Fruit fly (Drosophila melanogaster): ENCODE measurements around the gene HP6.

Gene HP6

DNA sequence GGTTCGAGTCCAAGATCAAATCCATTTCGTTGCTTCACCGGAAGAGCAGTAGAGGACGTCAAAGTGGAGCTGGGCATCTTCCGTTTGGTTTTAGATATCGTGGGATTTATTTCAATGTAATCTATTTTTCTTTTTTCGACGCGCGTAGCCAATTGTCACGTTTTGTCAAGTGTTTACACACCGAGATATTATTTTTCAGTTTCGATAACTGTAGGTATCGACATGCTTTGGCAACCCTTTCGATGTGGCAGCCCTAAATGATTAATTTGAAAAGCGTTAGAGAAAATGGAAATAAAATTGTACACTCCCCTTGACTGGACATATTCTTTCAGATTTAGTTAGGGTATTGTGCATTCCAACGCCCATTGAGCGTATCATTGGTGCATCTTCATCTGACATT lies at the start of gene HP6:
HP6 (minus strand) TSS at position 192 of the 400 bp plus-strand sequence.
- TF ChIP-seq h (optimal IDR thresholded peaks at IDR 0.05) (no peak), Sin3A (optimal IDR thresholded peaks at IDR 0.05) (no peak), psq (optimal IDR thresholded peaks at IDR 0.05) (no peak), insv (optimal IDR thresholded peaks at IDR 0.05) (no peak), Myc (optimal IDR thresholded peaks at IDR 0.05) (no peak), ttk (optimal IDR thresholded peaks at IDR 0.05) (no peak)

DNA sequence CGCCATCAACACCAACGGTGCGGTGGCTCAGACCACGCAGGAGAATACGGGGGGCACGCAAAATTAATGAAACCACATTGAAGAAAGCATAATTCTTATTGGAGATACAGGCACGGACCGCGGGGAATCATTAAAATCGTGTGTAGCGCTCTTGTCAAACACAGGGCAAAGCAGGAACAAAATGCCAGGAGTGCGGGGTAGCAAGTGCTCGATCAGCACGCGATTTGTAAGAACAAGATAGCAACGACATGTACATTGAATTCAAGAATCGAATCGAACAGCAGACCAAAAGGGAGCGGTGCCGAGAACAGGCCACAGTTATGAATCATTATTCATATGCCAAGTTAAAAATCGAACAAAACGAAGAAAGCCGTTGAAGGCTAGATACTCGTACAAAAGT lies 49.0 kb upstream of the HP6 start:
- TF ChIP-seq Myc (optimal IDR thresholded peaks at IDR 0.05) (no peak), h (optimal IDR thresholded peaks at IDR 0.05) (no peak), insv (optimal IDR thresholded peaks at IDR 0.05) (no peak), psq (optimal IDR thresholded peaks at IDR 0.05) (no peak), Sin3A (optimal IDR thresholded peaks at IDR 0.05) (no peak), ttk (optimal IDR thresholded peaks at IDR 0.05) (no peak)

DNA sequence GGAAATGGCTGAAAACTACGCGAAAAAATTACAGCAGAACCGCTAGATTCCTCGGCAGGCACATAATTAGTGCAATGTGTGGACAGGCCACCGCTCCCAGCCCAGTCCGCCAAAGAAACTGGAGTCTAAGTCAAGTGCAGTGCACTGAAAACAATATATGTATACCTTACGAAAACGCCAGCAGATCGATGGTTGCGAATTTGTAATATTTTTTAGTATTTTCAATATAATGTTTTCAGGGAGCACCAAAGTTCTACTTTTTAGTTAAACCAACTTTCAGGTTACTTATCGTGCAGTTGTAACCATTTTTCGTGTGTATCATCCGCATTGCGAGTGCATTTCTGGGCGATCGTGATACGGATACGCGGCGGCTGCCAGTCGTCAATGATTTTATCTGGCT lies 43.9 kb upstream of the HP6 start:
- TF ChIP-seq psq (optimal IDR thresholded peaks at IDR 0.05) (no peak), ttk (optimal IDR thresholded peaks at IDR 0.05) (no peak), Sin3A (optimal IDR thresholded peaks at IDR 0.05) (no peak), h (optimal IDR thresholded peaks at IDR 0.05) (no peak), Myc (optimal IDR thresholded peaks at IDR 0.05) (no peak), insv (optimal IDR thresholded peaks at IDR 0.05) (no peak)

DNA sequence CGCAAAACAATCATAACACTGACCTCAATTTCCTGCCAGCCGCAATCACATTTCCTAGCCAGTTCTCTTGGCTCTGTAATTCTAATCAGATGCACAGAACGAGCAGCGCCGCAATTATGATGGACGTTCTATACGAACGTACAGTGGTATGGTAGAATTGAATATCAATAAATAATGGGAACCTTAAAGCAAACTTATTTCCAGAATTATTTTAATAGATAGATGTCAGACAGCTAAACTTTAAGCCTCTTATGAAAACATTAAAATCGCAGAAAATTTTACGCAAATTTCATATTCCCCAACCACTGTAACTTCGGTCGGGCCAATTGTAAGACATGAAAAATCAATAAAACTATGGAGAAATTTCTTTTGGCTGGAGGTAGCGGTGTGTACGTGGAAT lies 41.2 kb upstream of the HP6 start:
- TF ChIP-seq h (optimal IDR thresholded peaks at IDR 0.05) (no peak), ttk (optimal IDR thresholded peaks at IDR 0.05) (no peak), Sin3A (optimal IDR thresholded peaks at IDR 0.05) (no peak), insv (optimal IDR thresholded peaks at IDR 0.05) (no peak), psq (optimal IDR thresholded peaks at IDR 0.05) (no peak), Myc (optimal IDR thresholded peaks at IDR 0.05) (no peak)

DNA sequence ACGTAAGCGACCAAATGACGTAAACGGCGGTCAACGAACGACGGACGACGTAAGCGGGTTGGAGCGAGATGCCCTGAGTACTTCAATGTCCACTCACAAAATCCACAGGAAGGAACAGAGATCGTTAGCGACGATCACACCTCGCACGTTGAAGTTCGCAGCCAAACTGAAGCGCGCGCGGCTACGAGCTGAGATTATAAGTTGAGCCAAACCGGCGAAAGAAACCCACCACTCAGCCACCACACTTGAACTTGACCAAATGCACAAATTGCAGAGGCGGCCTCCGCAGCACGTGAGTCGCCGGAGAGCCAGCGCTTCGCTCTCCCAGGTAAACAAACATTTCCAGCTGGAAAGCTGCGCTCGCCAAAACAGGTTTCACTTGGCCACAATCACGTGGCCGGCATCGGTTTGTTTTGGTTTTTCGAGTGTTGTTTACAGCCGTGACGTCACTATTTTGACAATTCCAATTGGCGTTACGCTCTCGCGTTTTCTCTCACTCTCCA lies 36.2 kb upstream of the HP6 start, which contains the start of gene dpy:
dpy (minus strand) TSS at position 161 of the 503 bp plus-strand sequence.
- no peak for TF ChIP-seq h (optimal IDR thresholded peaks at IDR 0.05)

DNA sequence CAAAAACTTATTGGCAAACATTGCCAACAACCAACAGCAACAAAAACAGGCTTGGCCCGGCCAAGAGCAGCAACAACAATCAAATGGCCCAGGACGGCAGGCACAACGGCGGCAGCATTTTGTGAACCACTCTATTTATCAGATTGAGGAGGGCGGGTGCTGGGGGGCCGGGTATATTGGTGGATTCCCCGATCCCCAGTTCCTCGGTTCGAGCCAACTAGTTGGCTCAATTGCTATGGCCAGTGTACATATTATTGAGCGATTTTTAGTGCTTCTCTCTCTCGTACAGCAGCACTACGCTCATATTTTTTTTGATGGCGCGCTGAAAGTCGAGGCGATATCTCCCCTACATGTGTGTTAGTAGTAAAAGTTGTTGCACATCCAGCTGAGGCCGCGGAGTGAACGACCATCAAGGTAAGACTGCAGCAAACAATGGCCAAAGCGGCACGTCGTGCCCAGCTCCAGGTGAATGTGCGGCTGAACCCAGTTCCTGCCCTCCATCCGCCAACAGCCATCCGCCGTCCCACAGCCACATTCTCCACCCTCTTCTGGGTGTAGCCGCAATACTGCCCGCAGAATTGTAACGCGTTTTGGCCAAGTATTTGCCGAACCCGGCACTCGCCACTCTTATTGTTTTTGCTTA lies 21.9 kb upstream of the HP6 start:
- TF ChIP-seq psq (optimal IDR thresholded peaks at IDR 0.05) = no peak
- TF ChIP-seq h (optimal IDR thresholded peaks at IDR 0.05) = no peak
- TF ChIP-seq insv (optimal IDR thresholded peaks at IDR 0.05) = no peak
- TF ChIP-seq ttk (optimal IDR thresholded peaks at IDR 0.05) = no peak
- TF ChIP-seq Myc (optimal IDR thresholded peaks at IDR 0.05) = no peak
- TF ChIP-seq Sin3A (optimal IDR thresholded peaks at IDR 0.05) = no peak

DNA sequence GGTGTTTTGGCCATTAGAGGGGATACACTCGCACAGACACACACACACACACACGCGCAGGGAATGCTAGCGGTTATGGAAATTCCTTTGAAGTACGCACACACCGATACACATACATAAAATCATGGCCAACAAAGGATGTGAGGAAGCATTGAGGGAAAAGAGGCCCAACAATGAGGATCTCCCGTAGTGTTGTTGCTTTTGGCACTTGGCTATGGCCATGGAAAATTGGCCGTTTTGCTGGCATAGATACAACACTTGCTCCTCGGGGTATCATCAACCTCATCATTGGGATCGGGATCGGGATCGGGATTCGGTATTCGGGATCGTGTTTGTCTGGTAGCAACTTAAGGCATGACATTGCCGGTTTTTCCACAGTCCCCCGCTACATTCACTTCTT lies 19.6 kb upstream of the HP6 start:
- TF ChIP-seq Sin3A (optimal IDR thresholded peaks at IDR 0.05) = no peak
- TF ChIP-seq h (optimal IDR thresholded peaks at IDR 0.05) = no peak
- TF ChIP-seq insv (optimal IDR thresholded peaks at IDR 0.05) = no peak
- no peak for TF ChIP-seq ttk (optimal IDR thresholded peaks at IDR 0.05)
- TF ChIP-seq psq (optimal IDR thresholded peaks at IDR 0.05) = no peak
- TF ChIP-seq Myc (optimal IDR thresholded peaks at IDR 0.05) = no peak

DNA sequence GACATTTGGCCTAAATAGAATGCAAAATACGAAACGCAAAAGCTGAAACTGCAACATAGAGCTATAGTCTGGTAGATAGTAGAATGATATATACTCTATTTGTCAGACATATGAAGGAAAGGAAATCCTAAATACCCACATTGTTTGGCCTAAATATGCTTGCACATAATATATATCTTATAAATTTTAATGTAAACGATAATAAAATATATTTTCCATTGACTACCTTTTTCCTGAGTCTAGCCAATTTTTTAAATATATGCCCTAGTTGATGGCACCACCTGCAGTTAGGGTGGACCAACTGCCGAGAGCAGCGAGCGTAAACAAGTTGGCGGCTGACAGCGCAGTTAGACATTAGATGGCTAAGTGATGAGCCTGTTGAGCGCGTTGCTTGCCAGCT lies 18.7 kb upstream of the HP6 start:
- TF ChIP-seq h (optimal IDR thresholded peaks at IDR 0.05) = no peak
- no peak for TF ChIP-seq Sin3A (optimal IDR thresholded peaks at IDR 0.05)
- no peak for TF ChIP-seq insv (optimal IDR thresholded peaks at IDR 0.05)
- no peak for TF ChIP-seq Myc (optimal IDR thresholded peaks at IDR 0.05)
- no peak for TF ChIP-seq psq (optimal IDR thresholded peaks at IDR 0.05)

DNA sequence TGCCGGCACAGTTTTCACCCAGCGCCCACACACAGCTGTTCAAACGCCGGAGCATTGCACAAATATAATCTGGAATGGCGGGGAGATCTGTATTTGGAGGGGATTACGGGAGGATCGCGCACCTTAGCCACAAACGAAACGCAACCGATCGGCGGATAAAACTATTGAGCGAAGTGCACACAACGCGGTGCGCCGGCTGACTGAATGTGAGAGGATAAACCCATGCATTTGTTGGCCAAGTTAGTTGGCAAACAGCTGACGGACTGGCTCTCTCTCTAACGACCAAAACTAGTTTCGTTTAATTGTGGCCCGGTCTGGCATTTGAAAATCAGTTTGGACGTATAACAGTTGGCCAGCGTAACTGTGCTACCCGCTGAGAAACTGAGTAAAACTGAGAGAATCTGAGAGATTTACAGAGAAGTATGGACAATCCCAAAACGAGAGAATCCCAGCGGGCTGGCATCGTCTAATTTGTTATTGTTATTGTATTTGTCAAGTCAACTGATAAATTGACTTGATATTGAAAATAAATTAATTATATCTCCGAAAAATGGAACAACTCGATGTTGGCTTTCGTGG lies 16.9 kb upstream of the HP6 start:
- TF ChIP-seq ttk (optimal IDR thresholded peaks at IDR 0.05) (no peak), Sin3A (optimal IDR thresholded peaks at IDR 0.05) (no peak), h (optimal IDR thresholded peaks at IDR 0.05) (no peak), Myc (optimal IDR thresholded peaks at IDR 0.05) (no peak), insv (optimal IDR thresholded peaks at IDR 0.05) (no peak)

DNA sequence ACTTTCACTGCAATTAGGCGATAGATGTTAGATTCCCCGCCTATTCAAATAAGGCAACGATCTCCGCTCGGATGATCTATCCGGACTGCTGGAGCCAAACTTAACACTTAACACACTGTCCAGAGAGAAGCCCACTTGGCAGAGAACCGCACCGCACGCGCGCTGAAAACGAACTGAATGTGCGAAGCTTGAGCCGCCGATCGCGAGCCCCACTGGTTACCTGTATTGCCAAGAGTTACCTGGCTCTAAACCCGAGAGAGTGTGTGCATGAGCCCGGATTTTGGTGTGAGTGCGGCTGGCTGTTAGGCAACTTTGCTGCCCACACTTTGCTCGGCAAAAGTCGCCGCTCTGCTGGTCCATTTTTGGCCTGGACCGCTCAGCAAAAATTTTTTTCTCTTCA lies 13.8 kb upstream of the HP6 start:
- TF ChIP-seq psq (optimal IDR thresholded peaks at IDR 0.05) (no peak), Myc (optimal IDR thresholded peaks at IDR 0.05) (no peak), h (optimal IDR thresholded peaks at IDR 0.05) (no peak), ttk (optimal IDR thresholded peaks at IDR 0.05) (no peak), Sin3A (optimal IDR thresholded peaks at IDR 0.05) (no peak), insv (optimal IDR thresholded peaks at IDR 0.05) (no peak)

DNA sequence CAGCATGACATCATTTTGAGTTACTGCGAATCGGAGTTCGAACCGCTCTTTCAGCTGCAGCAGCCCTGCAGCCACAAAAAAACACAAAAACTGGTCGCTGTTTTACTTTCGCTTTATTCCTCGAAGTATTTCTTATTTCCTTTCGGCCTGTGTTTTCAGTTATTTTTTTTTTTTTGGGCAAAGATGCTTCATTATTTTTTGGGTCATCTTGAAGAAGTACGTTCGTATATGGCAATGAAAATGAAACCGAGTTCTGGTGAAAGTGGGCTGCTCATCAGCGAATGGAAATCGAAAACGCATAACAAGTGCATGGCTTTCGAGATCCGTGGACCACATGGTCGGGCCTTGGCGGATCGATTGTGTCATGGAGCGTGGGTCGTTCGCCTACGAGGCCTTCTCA lies 10.8 kb upstream of the HP6 start:
- no peak for TF ChIP-seq ttk (optimal IDR thresholded peaks at IDR 0.05)
- TF ChIP-seq Myc (optimal IDR thresholded peaks at IDR 0.05) = no peak
- TF ChIP-seq h (optimal IDR thresholded peaks at IDR 0.05) = no peak
- no peak for TF ChIP-seq insv (optimal IDR thresholded peaks at IDR 0.05)
- TF ChIP-seq psq (optimal IDR thresholded peaks at IDR 0.05) = no peak
- TF ChIP-seq Sin3A (optimal IDR thresholded peaks at IDR 0.05) = no peak

DNA sequence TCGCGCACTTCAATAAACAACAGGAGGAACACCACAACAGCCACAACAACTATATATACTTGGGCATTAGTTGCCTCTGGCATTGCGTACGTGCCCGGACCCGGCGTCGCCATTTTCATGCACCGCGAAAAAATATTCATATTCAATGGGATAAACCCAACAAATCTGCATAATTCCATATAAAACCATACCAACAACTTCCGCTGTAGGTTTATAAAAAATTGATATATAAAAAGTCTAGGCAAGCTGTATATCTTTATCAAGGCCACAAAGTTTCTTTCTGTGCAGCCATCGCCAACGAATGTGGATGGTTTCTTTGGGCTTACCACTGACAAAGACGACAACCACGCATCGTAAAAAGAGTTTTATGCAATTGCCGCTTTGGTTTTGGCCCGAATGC lies 5.3 kb upstream of the HP6 start:
- no peak for TF ChIP-seq psq (optimal IDR thresholded peaks at IDR 0.05)
- no peak for TF ChIP-seq Myc (optimal IDR thresholded peaks at IDR 0.05)
- TF ChIP-seq ttk (optimal IDR thresholded peaks at IDR 0.05) = no peak

DNA sequence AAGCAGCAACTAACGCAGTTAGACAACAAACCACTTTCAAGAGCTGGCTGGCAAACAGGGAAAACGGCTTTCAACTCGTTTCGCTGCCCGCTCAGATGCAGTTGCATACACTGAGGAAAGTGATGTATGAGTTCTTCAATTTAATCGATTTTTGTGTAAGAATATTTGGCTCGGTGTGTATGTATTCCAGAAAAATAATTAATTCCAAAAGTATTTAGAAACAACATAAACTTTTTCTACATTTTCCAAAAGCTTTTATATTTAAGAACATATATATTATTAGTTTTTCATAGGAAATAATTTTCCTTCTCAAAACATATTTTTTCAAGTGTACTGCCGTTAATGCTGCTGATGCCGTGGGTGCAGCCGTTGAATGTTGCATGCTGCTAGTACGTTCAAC lies 956 bp upstream of the HP6 start:
- TF ChIP-seq Sin3A (optimal IDR thresholded peaks at IDR 0.05) (no peak), ttk (optimal IDR thresholded peaks at IDR 0.05) (no peak), psq (optimal IDR thresholded peaks at IDR 0.05) (no peak), h (optimal IDR thresholded peaks at IDR 0.05) (no peak), insv (optimal IDR thresholded peaks at IDR 0.05) (no peak), Myc (optimal IDR thresholded peaks at IDR 0.05) (no peak)

All from Kc167 (cell line).